Worm (Caenorhabditis elegans) whole organism, L1 larva: ENCODE measurements around the gene Y73B6BL.12.

Experiments used
- C04F5.9 ChIP-seq: sonication (generic microtip); optimal IDR thresholded peaks from 2 replicates; lab custom pipeline; 2016; ENCODE audit warnings: missing genetic modification characterization, missing compliant biosample characterization
- C16A3.4 ChIP-seq: fragments of 150-350 bp; optimal IDR thresholded peaks from 2 replicates; lab custom pipeline; 2014; ENCODE audit warnings: missing biosample characterization, missing genetic modification characterization
- C34B4.2 ChIP-seq: sonication (generic microtip); optimal IDR thresholded peaks from 2 replicates; lab custom pipeline; 2017; ENCODE audit warnings: mild to moderate bottlenecking, missing genetic modification characterization, missing compliant biosample characterization
- F16B12.6 ChIP-seq: fragments of 150-350 bp; optimal IDR thresholded peaks from 2 replicates; lab custom pipeline; 2014; ENCODE audit warnings: missing biosample characterization, missing genetic modification characterization
- aha-1 ChIP-seq: fragments of 150-350 bp; optimal IDR thresholded peaks from 2 replicates; lab custom pipeline; 2014; ENCODE audit warnings: missing biosample characterization, missing genetic modification characterization
- alr-1 ChIP-seq: fragments of 200-800 bp; sonication (Bioruptor generic); optimal IDR thresholded peaks from 2 replicates; lab custom pipeline; 2018; ENCODE audit warnings: borderline replicate concordance, mild to moderate bottlenecking, missing genetic modification characterization, missing compliant biosample characterization
- ama-1 ChIP-seq: fragments of 150-350 bp; optimal IDR thresholded peaks from 2 replicates; lab custom pipeline; 2014
- blmp-1 ChIP-seq: fragments of 150-350 bp; optimal IDR thresholded peaks from 2 replicates; lab custom pipeline; 2014; ENCODE audit warnings: missing biosample characterization, missing genetic modification characterization
- ceh-8 ChIP-seq: fragments of 200-800 bp; sonication (Bioruptor generic); optimal IDR thresholded peaks from 2 replicates; lab custom pipeline; 2018; ENCODE audit warnings: mild to moderate bottlenecking, missing genetic modification characterization, moderate library complexity, missing compliant biosample characterization
- ceh-82 ChIP-seq, 3 experiments: fragments of 150-350 bp in 1 of 3; sonication (generic microtip) in 2 of 3; optimal IDR thresholded peaks; 2 replicates each; lab custom pipeline; 2014 to 2017; ENCODE audit warnings: missing biosample characterization in 3 of 3, missing genetic modification characterization in 3 of 3
- ces-1 ChIP-seq: fragments of 150-350 bp; optimal IDR thresholded peaks from 2 replicates; lab custom pipeline; 2014; ENCODE audit warnings: missing biosample characterization, missing genetic modification reagents, missing genetic modification characterization
- dsc-1 ChIP-seq: sonication (generic microtip); optimal IDR thresholded peaks from 2 replicates; lab custom pipeline; 2016; ENCODE audit warnings: mild to moderate bottlenecking, missing genetic modification characterization, missing compliant biosample characterization
- efl-1 ChIP-seq, 4 experiments: fragments of 150-350 bp; optimal IDR thresholded peaks in 3 of 4; peaks in 1 of 4; 1 replicate in 1 of 4; 2 replicates in 3 of 4; lab custom pipeline; 2014; ENCODE audit warnings: missing biosample characterization in 2 of 4, missing genetic modification characterization in 2 of 4, missing genetic modification reagents in 2 of 4
- efl-3 ChIP-seq: fragments of 200-800 bp; sonication (Bioruptor generic); optimal IDR thresholded peaks from 2 replicates; lab custom pipeline; 2018; ENCODE audit warnings: mild to moderate bottlenecking, missing genetic modification characterization, missing compliant biosample characterization
- egl-13 ChIP-seq: sonication (generic microtip); optimal IDR thresholded peaks from 2 replicates; lab custom pipeline; 2016; ENCODE audit warnings: missing genotype, missing genetic modification reagents, missing genetic modification characterization, missing compliant biosample characterization
- egl-27 ChIP-seq, 2 experiments: fragments of 150-350 bp in 1 of 2; sonication (generic microtip); optimal IDR thresholded peaks; 3 replicates each; lab custom pipeline; 2017 to 2018; ENCODE audit warnings: missing biosample characterization in 2 of 2, missing genetic modification characterization in 2 of 2, missing genetic modification reagents in 2 of 2
- elt-2 ChIP-seq: sonication (generic microtip); optimal IDR thresholded peaks from 2 replicates; lab custom pipeline; 2016; ENCODE audit warnings: missing genetic modification characterization, mild to moderate bottlenecking, inconsistent platforms, missing compliant biosample characterization, missing genetic modification reagents
- fkh-10 ChIP-seq: sonication (generic microtip); optimal IDR thresholded peaks from 2 replicates; lab custom pipeline; 2017; ENCODE audit warnings: missing biosample characterization, missing genetic modification reagents, missing genetic modification characterization
- fkh-4 ChIP-seq: sonication (generic microtip); optimal IDR thresholded peaks from 2 replicates; lab custom pipeline; 2016; ENCODE audit warnings: missing compliant biosample characterization, missing genetic modification characterization, borderline replicate concordance
- fkh-8 ChIP-seq: sonication (generic microtip); optimal IDR thresholded peaks from 2 replicates; lab custom pipeline; 2016; ENCODE audit warnings: mild to moderate bottlenecking, missing genetic modification characterization, missing compliant biosample characterization
- grh-1 ChIP-seq: fragments of 200-800 bp; sonication (Bioruptor generic); IDR thresholded peaks from 2 replicates; pipeline ENCODE4 v1.3.6; 2022; ENCODE audit warnings: missing genetic modification reagents, missing genetic modification characterization, missing compliant biosample characterization
- hlh-4 ChIP-seq: sonication (generic microtip); optimal IDR thresholded peaks from 2 replicates; lab custom pipeline; 2016; ENCODE audit warnings: mild to moderate bottlenecking, missing genetic modification characterization, missing compliant biosample characterization
- jun-1 ChIP-seq: fragments of 150-350 bp; optimal IDR thresholded peaks from 2 replicates; lab custom pipeline; 2014; ENCODE audit warnings: missing biosample characterization, missing genetic modification reagents, missing genetic modification characterization
- lin-14 ChIP-seq: fragments of 200-800 bp; sonication (Bioruptor generic); optimal IDR thresholded peaks from 2 replicates; lab custom pipeline; 2018; ENCODE audit warnings: mild to moderate bottlenecking, missing genetic modification characterization, moderate library complexity, missing compliant biosample characterization
- lin-15B ChIP-seq: fragments of 150-350 bp; sonication (generic microtip); optimal IDR thresholded peaks from 3 replicates; lab custom pipeline; 2014; ENCODE audit warnings: missing biosample characterization, missing genetic modification characterization
- lin-35 ChIP-seq, 2 experiments: fragments of 150-350 bp; optimal IDR thresholded peaks; 2 replicates each; lab custom pipeline; 2014; ENCODE audit warnings: missing biosample characterization in 2 of 2, missing genetic modification characterization in 2 of 2, missing genetic modification reagents in 2 of 2
- mab-9 ChIP-seq: fragments of 200-800 bp; sonication (Bioruptor generic); IDR thresholded peaks from 2 replicates; pipeline ENCODE4 v1.3.6; 2022; ENCODE audit warnings: missing genetic modification reagents, missing genetic modification characterization, missing compliant biosample characterization
- mef-2 ChIP-seq: fragments of 150-350 bp; optimal IDR thresholded peaks from 2 replicates; lab custom pipeline; 2014; ENCODE audit warnings: missing biosample characterization, missing genetic modification characterization
- mep-1 ChIP-seq: fragments of 150-350 bp; optimal IDR thresholded peaks from 2 replicates; lab custom pipeline; 2014; ENCODE audit warnings: missing biosample characterization, missing genetic modification characterization
- nhr-11 ChIP-seq: fragments of 150-350 bp; optimal IDR thresholded peaks from 2 replicates; lab custom pipeline; 2014; ENCODE audit warnings: missing biosample characterization, missing genetic modification characterization
- nhr-12 ChIP-seq: sonication (generic microtip); optimal IDR thresholded peaks from 2 replicates; lab custom pipeline; 2017; ENCODE audit warnings: missing biosample characterization, missing genetic modification characterization
- nhr-28 ChIP-seq: fragments of 150-350 bp; optimal IDR thresholded peaks from 2 replicates; lab custom pipeline; 2014; ENCODE audit warnings: missing biosample characterization, missing genetic modification characterization
- nhr-47 ChIP-seq: sonication (generic microtip); optimal IDR thresholded peaks from 2 replicates; lab custom pipeline; 2016; ENCODE audit warnings: mild to moderate bottlenecking, missing genetic modification characterization, moderate library complexity, missing compliant biosample characterization
- nhr-84 ChIP-seq: sonication (generic microtip); optimal IDR thresholded peaks from 2 replicates; lab custom pipeline; 2017; ENCODE audit warnings: missing biosample characterization, missing genetic modification characterization
- nhr-90 ChIP-seq: sonication (generic microtip); optimal IDR thresholded peaks from 2 replicates; lab custom pipeline; 2016; ENCODE audit warnings: mild to moderate bottlenecking, missing genetic modification characterization, missing compliant biosample characterization; ENCODE audit not compliant: poor library complexity
- pax-3 ChIP-seq: fragments of 200-800 bp; sonication (Bioruptor generic); optimal IDR thresholded peaks from 2 replicates; lab custom pipeline; 2018; ENCODE audit warnings: mild to moderate bottlenecking, missing genetic modification characterization, moderate library complexity, missing compliant biosample characterization
- pqm-1 ChIP-seq: sonication (generic microtip); optimal IDR thresholded peaks from 3 replicates; lab custom pipeline; 2017; ENCODE audit warnings: missing biosample characterization, missing genetic modification characterization
- rnt-1 ChIP-seq: sonication (generic microtip); optimal IDR thresholded peaks from 2 replicates; lab custom pipeline; 2016; ENCODE audit warnings: mild to moderate bottlenecking, missing genetic modification characterization, moderate library complexity, missing compliant biosample characterization
- sup-37 ChIP-seq: fragments of 200-800 bp; sonication (Bioruptor generic); optimal IDR thresholded peaks from 2 replicates; lab custom pipeline; 2018; ENCODE audit warnings: mild to moderate bottlenecking, missing genetic modification characterization, missing compliant biosample characterization
- swsn-7 ChIP-seq: sonication (generic microtip); optimal IDR thresholded peaks from 2 replicates; lab custom pipeline; 2016; ENCODE audit warnings: missing genetic modification characterization, missing compliant biosample characterization
- tlp-1 ChIP-seq: fragments of 150-350 bp; optimal IDR thresholded peaks from 2 replicates; lab custom pipeline; 2014; ENCODE audit warnings: missing biosample characterization, missing genetic modification characterization
- unc-30 ChIP-seq: sonication (generic microtip); optimal IDR thresholded peaks from 2 replicates; lab custom pipeline; 2017; ENCODE audit warnings: missing biosample characterization, missing genetic modification characterization
- unc-86 ChIP-seq: sonication (generic microtip); optimal IDR thresholded peaks from 2 replicates; lab custom pipeline; 2016; ENCODE audit warnings: missing genetic modification characterization, missing compliant biosample characterization
- unc-98 ChIP-seq: fragments of 200-800 bp; sonication (Bioruptor generic); IDR thresholded peaks from 2 replicates; pipeline ENCODE4 v1.3.6; 2022; ENCODE audit warnings: missing genetic modification characterization, missing compliant biosample characterization
- zip-4 ChIP-seq: fragments of 200-800 bp; sonication (Bioruptor generic); optimal IDR thresholded peaks from 2 replicates; lab custom pipeline; 2018; ENCODE audit warnings: mild to moderate bottlenecking, missing genetic modification characterization, moderate library complexity, missing compliant biosample characterization

The Y73B6BL.12 gene

DNA sequence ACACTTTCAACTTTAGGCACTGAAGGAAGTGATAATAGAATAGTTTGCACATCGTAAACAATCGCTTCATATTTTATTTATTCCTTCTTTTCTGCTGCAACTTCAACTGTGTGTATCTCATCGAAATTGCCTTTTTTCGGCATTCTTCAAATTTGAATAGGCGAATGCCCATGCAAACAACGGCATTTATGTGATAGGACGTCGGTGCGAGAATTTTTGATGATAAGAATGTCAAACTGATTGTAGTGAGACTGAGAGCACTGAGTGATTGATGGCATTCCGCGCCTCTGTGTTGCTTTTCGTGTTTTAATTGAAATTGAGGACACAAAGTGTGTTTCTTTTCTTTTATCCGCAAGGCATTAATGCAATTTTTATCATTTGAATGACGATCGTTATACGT lies 13.5 kb upstream of the Y73B6BL.12 start:
- no peak for TF ChIP-seq sup-37 (GFP tag; lab: Kevin White, UChicago)
- peak; percentile 26 for TF ChIP-seq lin-14 (GFP tag; lab: Kevin White, UChicago)
- no peak for TF ChIP-seq F16B12.6 (tag; lab: Kevin White, UChicago)
- no peak for TF ChIP-seq nhr-90 (tag; lab: Kevin White, UChicago)
- TF ChIP-seq egl-27 (tag; optimal IDR thresholded peaks at IDR 0.05; lab: Kevin White, UChicago) = no peak
- no peak for TF ChIP-seq lin-15B (tag; lab: Kevin White, UChicago)
- TF ChIP-seq elt-2 (tag; lab: Kevin White, UChicago) = peak; percentile 12
- no peak for TF ChIP-seq swsn-7 (tag; lab: Kevin White, UChicago)
- no peak for TF ChIP-seq fkh-4 (tag; lab: Kevin White, UChicago)
- no peak for TF ChIP-seq mef-2 (tag; lab: Kevin White, UChicago)
- no peak for TF ChIP-seq jun-1
- TF ChIP-seq rnt-1 (tag; lab: Kevin White, UChicago) = no peak
- TF ChIP-seq hlh-4 (tag; lab: Kevin White, UChicago) = no peak
- no peak for TF ChIP-seq mab-9
- TF ChIP-seq fkh-8 (tag; lab: Kevin White, UChicago) = no peak
- TF ChIP-seq pax-3 (tag; lab: Kevin White, UChicago) = no peak

DNA sequence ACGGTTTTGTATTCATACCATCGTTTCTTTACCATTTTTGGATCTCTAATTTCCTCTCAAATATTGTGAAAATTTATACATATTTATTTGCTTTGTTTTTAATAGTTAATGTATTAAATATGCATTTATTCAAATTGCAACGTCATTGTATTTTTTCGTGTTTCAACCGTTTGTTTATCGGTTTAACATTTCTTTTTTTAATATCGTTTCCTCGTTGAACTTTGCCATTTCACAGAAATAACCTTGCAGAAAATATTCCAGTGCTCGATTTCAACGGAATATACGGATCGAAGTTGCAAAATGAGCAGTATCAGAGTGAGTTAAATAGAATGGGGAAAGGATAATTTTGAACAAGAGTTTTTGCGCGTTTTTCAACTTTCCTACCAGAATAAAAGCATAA lies 12.1 kb upstream of the Y73B6BL.12 start, which contains the start of gene seu-1:
Gene seu-1, plus strand, starts transcription at position 301 of the 400 bp plus-strand sequence.
- no peak for TF ChIP-seq nhr-12 (tag; lab: Kevin White, UChicago)
- no peak for TF ChIP-seq efl-1 (optimal IDR thresholded peaks at IDR 0.05; lab: Kevin White, UChicago)
- peak in 1 of 2 experiments; percentile 65 for TF ChIP-seq efl-1 (GFP tag; optimal IDR thresholded peaks at IDR 0.05 in 1 of 2; lab: Kevin White, UChicago)

DNA sequence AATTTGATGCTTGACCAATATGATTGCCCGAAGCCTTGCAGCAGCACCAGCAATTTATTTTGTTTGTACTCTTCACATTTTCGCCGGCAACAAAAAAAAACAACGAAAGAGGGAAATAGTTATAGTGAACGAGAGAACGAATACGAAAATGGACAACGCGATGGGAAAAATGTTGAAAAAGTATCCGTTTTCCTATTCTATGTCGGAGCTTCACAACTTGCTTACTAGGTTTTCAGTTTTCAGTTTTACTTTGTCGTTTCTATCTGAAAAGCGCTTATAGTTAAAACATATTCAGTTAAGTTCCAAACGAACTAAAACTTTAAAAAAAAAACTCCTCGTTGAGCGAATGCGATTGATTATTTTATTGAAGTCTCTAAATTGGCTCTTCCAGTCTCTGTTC lies 10.9 kb upstream of the Y73B6BL.12 start:
- no peak for TF ChIP-seq ceh-82 (tag; optimal IDR thresholded peaks at IDR 0.05; lab: Kevin White, UChicago)
- no peak for TF ChIP-seq pqm-1
- no peak for TF ChIP-seq mep-1 (tag; lab: Kevin White, UChicago)
- no peak for TF ChIP-seq unc-30
- no peak for TF ChIP-seq nhr-28
- TF ChIP-seq aha-1 (tag; lab: Kevin White, UChicago) = no peak
- no peak for TF ChIP-seq dsc-1
- TF ChIP-seq alr-1 (tag; lab: Kevin White, UChicago) = no peak
- TF ChIP-seq C34B4.2 (tag; lab: Kevin White, UChicago) = no peak
- TF ChIP-seq unc-98 (GFP tag; lab: Robert Waterston, UW) = no peak
- no peak for TF ChIP-seq blmp-1 (tag; lab: Kevin White, UChicago)
- TF ChIP-seq tlp-1 = no peak
- TF ChIP-seq efl-3 (GFP tag; lab: Kevin White, UChicago) = no peak
- no peak for TF ChIP-seq zip-4 (GFP tag; lab: Kevin White, UChicago)
- TF ChIP-seq C16A3.4 (tag; lab: Kevin White, UChicago) = no peak
- no peak for TF ChIP-seq nhr-12 (tag; lab: Kevin White, UChicago)
- TF ChIP-seq F16B12.6 (tag; lab: Kevin White, UChicago) = no peak
- no peak for TF ChIP-seq lin-35 (GFP tag; optimal IDR thresholded peaks at IDR 0.05; lab: Kevin White, UChicago)
- no peak for TF ChIP-seq elt-2 (tag; lab: Kevin White, UChicago)

DNA sequence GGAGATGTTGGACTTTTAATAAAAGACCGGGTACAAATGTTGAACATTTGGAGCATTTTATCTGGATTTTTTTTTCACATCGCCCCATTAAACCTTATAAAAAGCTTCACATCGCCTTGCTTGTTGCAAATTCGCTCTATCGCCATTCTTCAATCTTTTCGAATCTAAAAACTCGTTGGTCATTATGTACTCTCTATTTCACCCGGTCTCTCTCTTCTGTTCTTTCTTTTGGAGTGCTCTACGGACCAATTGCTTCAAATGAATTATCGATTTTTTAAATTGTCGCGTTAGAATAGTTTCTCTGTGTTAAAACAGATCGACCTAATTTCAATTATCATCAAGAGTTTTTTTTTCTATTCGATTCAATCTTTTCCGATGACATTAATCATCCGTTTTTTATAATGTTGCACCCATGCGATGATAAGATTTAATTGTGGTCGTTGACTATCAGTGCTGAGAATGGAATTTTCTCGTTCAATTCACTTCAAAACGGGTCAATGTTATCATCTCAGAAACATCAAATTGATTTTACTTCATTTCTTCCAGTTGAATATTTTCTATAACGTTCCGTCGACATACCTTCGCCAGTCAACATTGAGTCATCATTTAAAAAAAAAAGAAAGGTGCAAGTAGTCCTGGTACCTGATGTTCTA lies 10.2 kb upstream of the Y73B6BL.12 start:
- no peak for TF ChIP-seq nhr-11
- no peak for TF ChIP-seq grh-1 (GFP tag; lab: Robert Waterston, UW)
- TF ChIP-seq C04F5.9 = no peak
- TF ChIP-seq mef-2 (tag; lab: Kevin White, UChicago) = no peak
- no peak for TF ChIP-seq F16B12.6 (tag; lab: Kevin White, UChicago)
- no peak for TF ChIP-seq pax-3 (tag; lab: Kevin White, UChicago)
- no peak for TF ChIP-seq mab-9
- no peak for TF ChIP-seq ceh-8 (GFP tag; lab: Kevin White, UChicago)
- TF ChIP-seq ces-1 (GFP tag; lab: Kevin White, UChicago) = no peak
- peak; percentile 12 to 32 for TF ChIP-seq lin-35 (GFP tag; optimal IDR thresholded peaks at IDR 0.05; lab: Kevin White, UChicago)
- no peak for TF ChIP-seq egl-13
- no peak for TF ChIP-seq nhr-47 (tag; lab: Kevin White, UChicago)
- no peak for TF ChIP-seq zip-4 (GFP tag; lab: Kevin White, UChicago)
- TF ChIP-seq ama-1 = no peak
- no peak for TF ChIP-seq fkh-10
- TF ChIP-seq unc-86 (tag; lab: Kevin White, UChicago) = no peak
- peak; percentile 5 for TF ChIP-seq elt-2 (tag; lab: Kevin White, UChicago)
- peak; percentile 9 to 26 for TF ChIP-seq efl-1 (optimal IDR thresholded peaks at IDR 0.05; lab: Kevin White, UChicago)
- peak; percentile 29 to 92 for TF ChIP-seq efl-1 (GFP tag; optimal IDR thresholded peaks at IDR 0.05 in 1 of 2; lab: Kevin White, UChicago)
- TF ChIP-seq nhr-84 (tag; lab: Kevin White, UChicago) = no peak
- TF ChIP-seq lin-14 (GFP tag; lab: Kevin White, UChicago) = peak; percentile 44
